Worm (Caenorhabditis elegans) whole organism, early embryonic: ENCODE measurements around the gene ttr-29.

Experiments used
- ama-1 ChIP-seq: fragments of 150-350 bp; optimal IDR thresholded peaks from 2 replicates; lab custom pipeline; 2014
- ceh-13 ChIP-seq: fragments of 200-800 bp; sonication (Bioruptor generic); optimal IDR thresholded peaks from 2 replicates; lab custom pipeline; 2018; ENCODE audit warnings: mild to moderate bottlenecking, missing genetic modification characterization, missing compliant biosample characterization
- ceh-36 ChIP-seq: sonication (generic microtip); optimal IDR thresholded peaks from 2 replicates; lab custom pipeline; 2016; ENCODE audit warnings: missing genetic modification characterization, inconsistent platforms, missing compliant biosample characterization
- flt-1 ChIP-seq: fragments of 200-800 bp; sonication (Bioruptor generic); IDR thresholded peaks from 2 replicates; pipeline ENCODE4 v1.3.6; 2022; ENCODE audit warnings: missing genetic modification characterization, missing compliant biosample characterization
- sea-1 ChIP-seq: fragments of 200-800 bp; sonication (Bioruptor generic); conservative IDR thresholded peaks from 2 replicates; pipeline ENCODE4 v1.3.6; 2022; ENCODE audit warnings: missing genetic modification characterization, missing compliant biosample characterization

DNA sequence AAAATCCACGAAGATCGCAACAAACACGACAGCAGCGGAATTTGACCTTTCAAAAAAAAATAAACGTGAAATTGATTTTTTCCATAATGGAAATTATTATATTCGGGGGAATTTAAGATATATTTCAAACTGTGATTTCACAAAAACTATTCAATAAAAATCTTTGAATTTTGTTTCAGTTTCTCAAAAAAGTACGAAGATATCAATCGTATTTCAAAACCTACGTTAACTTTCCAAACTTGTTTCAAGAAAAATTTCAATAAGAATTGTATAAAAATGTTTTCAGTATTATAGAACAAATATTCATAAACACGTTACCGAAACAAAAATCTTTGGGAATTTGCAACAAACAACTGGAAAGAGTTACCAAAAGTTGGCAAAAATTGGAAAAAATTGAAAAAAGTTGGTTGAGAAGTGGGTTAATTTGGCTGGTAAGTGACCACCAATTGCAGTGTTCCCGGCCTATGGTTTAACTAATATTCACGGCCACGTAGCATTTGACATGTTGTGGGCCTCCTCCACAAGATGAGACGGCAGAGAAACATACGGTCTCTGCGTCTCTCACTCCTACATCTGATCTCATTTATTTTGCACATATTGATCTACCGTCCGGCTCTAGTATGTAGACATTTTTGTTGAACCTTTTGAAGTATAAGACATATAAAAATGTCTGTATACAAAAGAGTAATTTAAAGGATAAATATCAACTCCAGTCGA, 44.3 kb upstream of the ttr-29 start, which contains the start of the genes T16G1.9 and T16G1.18:
- TF ChIP-seq ceh-36 (tag; lab: Kevin White, UChicago) (no peak), ama-1 (lab: Kevin White, UChicago) (no peak), flt-1 (GFP tag; lab: Robert Waterston, UW) (no peak), sea-1 (GFP tag; lab: Robert Waterston, UW) (no peak), ceh-13 (GFP tag; lab: Kevin White, UChicago) (no peak)
